Worm (Caenorhabditis elegans) whole organism, dauer: ENCODE measurements around the gene F43C11.11.

Source experiments
- unc-62 ChIP-seq: sonication (generic microtip); optimal IDR thresholded peaks from 2 replicates; lab custom pipeline; 2017; ENCODE audit warnings: missing biosample characterization, missing genetic modification reagents, missing genetic modification characterization

The F43C11.11 gene

ce11 chrII:2328963-2329442 lies 34.6 kb downstream of the F43C11.11 start, which contains the start of the genes ZK1240.8 and ZK1240.1:
Gene ZK1240.8 (minus strand): TSS chrII:2329063.
Gene ZK1240.1 (plus strand): TSS chrII:2329392.
- no peak for TF ChIP-seq unc-62 (GFP tag; lab: Kevin White, UChicago)

- TF ChIP-seq unc-62 (GFP tag; lab: Kevin White, UChicago): no peak
These were observed 38.6 kb downstream of the F43C11.11 start, which contains the start of gene ZK1240.11 for ce11 chrII:2324956-2325355. Gene ZK1240.11 (plus strand): TSS chrII:2325256.

ce11 chrII:2322857-2323518 lies 40.6 kb downstream of the F43C11.11 start, which contains the start of the genes ZK1240.6 and ZK1240.2:
Gene ZK1240.6 (minus strand): TSS chrII:2322907.
Gene ZK1240.2 (plus strand): TSS chrII:2323376.
- no peak for TF ChIP-seq unc-62 (GFP tag; lab: Kevin White, UChicago)

- no peak for TF ChIP-seq unc-62 (GFP tag; lab: Kevin White, UChicago)
These were observed 43.5 kb downstream of the F43C11.11 start, which contains the start of gene ZK1240.3 for ce11 chrII:2320097-2320496. Gene ZK1240.3 (plus strand): TSS chrII:2320334.

ce11 chrII:2317883-2318357 lies 45.7 kb downstream of the F43C11.11 start, which contains the start of the genes ZK1240.5 and ZK1240.9:
Gene ZK1240.5 (minus strand): TSS chrII:2317933.
Gene ZK1240.9 (plus strand): TSS chrII:2318189.
- TF ChIP-seq unc-62 (GFP tag; lab: Kevin White, UChicago): no peak

ce11 chrII:2312747-2313146 lies 50.8 kb downstream of the F43C11.11 start, which contains the start of the genes trim-21 and B0281.1:
Gene trim-21 (minus strand): TSS chrII:2312847.
Gene B0281.1 (plus strand): TSS chrII:2313067.
- no peak for TF ChIP-seq unc-62 (GFP tag; lab: Kevin White, UChicago)
